Fruit fly (Drosophila melanogaster): ENCODE data around the gene nSMase.
A peak's percentile ranks its signal among the peaks of the same experiment; 100 is the strongest.

nSMase gene

DNA sequence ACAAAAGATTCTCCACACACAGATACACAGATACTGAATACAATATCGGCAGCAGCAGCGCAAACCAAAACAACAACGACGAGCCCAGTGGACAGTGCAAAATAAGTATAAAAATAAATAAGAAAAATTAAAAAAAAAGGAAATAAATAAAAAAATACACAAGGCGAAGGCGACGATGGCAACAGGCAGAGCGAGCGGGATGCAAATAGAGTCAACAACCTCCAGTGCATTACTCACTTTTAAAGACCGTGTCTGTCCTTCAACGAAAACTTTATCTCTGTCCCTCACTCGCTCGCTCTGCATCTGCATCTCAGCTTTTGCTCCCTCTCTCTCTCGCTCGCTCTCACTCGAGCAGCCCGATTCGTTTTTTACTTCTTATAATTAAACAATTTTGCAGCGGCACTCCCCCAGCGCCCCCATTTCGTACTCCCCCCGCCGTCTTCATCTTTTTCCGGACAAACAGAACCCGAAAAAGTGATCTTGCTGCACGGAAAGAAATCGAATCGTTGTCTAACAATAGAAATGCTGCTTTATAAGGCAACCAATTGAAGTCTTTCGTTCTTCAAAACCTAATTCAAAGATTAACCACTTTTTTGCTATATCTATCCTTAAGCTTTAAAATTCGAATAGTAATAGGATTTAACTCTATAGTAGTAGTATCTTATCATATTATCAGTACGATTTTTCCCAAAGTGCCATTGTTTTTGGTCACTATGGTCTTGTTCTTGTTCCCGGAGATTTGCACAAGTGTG lies 27.6 kb downstream of the nSMase start:
- TF ChIP-seq cic (GFP tag; optimal IDR thresholded peaks at IDR 0.05) = peak; percentile 16
- TF ChIP-seq CG7101 (tag; optimal IDR thresholded peaks at IDR 0.05) = no peak

DNA sequence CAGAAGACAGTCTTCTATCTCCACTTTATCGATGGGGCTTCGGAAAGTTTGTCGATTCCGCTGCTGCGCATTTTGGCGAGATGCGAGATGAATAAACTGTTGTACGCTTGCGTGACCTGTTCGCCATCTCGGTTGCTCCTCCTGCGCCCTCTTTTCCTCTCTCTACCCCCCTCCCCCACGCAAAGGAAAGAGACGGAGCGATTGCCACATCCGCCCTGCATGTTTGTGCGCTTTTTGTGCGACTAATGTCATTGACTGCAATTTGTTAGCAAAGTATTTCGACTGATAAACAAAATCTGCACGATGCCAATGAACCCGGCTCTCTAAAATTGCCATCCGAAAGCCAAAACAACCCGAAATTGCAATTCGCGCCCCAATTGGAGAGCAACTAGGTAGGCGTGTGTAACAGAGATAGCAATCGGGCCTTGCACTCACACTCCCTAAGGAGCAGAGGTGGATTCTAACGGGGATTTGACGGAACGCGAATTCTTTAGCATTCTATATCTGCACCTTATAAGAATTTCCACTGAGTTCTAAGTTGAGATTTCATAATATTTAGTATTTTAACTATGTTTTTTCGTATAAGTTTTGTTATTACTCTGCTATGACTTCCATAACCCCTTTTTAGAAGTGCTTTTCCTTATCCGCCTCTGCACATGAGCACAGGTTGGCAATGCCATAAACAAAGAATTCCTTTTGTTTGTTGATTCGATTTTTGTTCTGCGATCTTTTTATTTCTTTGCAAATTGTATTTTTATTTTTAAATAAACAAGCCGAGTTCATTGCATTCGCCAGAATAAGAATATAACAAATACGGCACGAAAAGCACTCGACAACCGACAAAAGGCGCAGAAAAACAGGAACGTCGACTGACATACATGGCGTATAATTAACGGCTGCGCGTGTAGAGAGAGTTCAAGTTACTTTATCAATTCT lies 28.4 kb downstream of the nSMase start, which contains the start of gene CG43389:
Gene CG43389, plus strand, starts transcription at position 886 of the 936 bp plus-strand sequence.
- TF ChIP-seq CG33017 (tag; optimal IDR thresholded peaks at IDR 0.05) (no peak), Mnt (GFP tag; optimal IDR thresholded peaks at IDR 0.05) (no peak), Clk (GFP tag; optimal IDR thresholded peaks at IDR 0.05) (no peak), CG11617 (GFP tag; optimal IDR thresholded peaks at IDR 0.05) (peak; percentile 32), CG5204 (GFP tag; optimal IDR thresholded peaks at IDR 0.05) (no peak), CG14711 (tag; optimal IDR thresholded peaks at IDR 0.05) (no peak)

DNA sequence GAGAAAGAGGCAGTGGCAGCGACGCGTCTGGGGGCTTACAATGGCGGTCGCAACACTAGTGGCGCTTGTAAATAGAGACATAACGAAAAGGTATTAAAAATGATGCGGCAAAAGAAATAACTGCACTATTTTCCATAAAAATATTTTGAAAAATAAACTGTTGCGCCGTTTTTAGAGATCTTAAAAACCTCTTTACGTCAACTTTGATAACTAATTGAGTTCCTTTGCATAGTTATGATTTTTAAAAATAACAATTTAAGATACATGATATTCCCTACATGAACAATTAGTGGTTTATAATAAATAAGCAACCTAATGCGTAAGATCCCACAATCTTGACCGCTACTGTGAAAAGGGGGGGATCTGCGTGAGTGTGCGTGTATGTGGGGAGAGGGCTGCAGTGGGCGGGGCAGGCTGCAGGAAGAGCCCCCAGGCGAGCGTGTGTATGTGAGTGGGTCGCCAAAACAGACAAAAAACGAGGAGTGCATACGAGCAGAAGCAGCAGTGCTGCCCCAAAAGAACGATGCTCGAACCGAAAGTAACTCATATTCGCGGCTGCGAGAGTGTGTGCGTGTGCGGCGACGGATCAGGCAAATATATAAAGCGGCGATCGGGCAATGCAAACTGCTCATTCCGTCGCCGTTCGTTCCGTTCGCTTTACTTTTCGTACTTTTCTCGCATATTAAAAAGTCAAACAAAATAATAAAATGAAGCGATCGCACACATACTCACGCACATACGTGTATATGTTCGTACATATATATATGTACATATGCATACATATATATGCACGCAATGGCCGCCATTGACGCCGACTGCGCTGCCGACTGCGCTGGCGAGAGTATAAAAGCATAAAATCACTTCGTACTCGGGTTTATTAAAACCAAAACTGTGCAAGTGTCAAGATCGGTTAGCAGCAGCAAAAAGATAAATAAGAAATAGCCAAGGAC lies 30.0 kb downstream of the nSMase start:
- TF ChIP-seq CG33017 (tag; optimal IDR thresholded peaks at IDR 0.05) (no peak), CG5204 (GFP tag; optimal IDR thresholded peaks at IDR 0.05) (peak; percentile 1), pad (GFP tag; optimal IDR thresholded peaks at IDR 0.05) (peak; percentile 47), CG11617 (GFP tag; optimal IDR thresholded peaks at IDR 0.05) (peak; percentile 36), cic (GFP tag; optimal IDR thresholded peaks at IDR 0.05) (no peak), ovo (GFP tag; optimal IDR thresholded peaks at IDR 0.05) (no peak), CG7101 (tag; optimal IDR thresholded peaks at IDR 0.05) (no peak), CG7045 (GFP tag; optimal IDR thresholded peaks at IDR 0.05) (no peak), CG1620 (GFP tag; optimal IDR thresholded peaks at IDR 0.05) (no peak), tj (GFP tag; optimal IDR thresholded peaks at IDR 0.05) (peak; percentile 11), Clk (GFP tag; optimal IDR thresholded peaks at IDR 0.05) (no peak), kay (GFP tag; ENCODE audit: borderline replicate concordance) (no peak), Mnt (GFP tag; optimal IDR thresholded peaks at IDR 0.05) (no peak), bab1 (GFP tag; optimal IDR thresholded peaks at IDR 0.05) (peak; percentile 58), CG14711 (tag; optimal IDR thresholded peaks at IDR 0.05) (peak; percentile 10)

DNA sequence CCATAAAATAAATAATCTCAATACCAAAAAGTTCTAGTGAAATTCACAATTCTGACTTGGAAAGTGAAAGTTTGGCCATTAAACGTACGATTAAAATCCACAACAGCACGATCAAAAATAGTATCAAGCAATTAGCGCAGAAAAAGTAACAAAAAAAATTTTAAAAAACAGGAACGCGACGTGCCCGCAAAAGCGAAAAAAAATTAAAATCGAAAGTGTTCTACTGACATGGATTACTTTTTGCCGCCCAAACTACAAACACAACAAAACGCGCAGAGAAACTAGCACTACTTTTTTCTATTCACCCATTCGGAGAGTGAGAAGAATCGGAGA lies 30.7 kb downstream of the nSMase start:
- TF ChIP-seq CG14711 (tag; optimal IDR thresholded peaks at IDR 0.05) (no peak), CG33017 (tag; optimal IDR thresholded peaks at IDR 0.05) (no peak), CG1620 (GFP tag; optimal IDR thresholded peaks at IDR 0.05) (no peak), CG11617 (GFP tag; optimal IDR thresholded peaks at IDR 0.05) (no peak), kay (GFP tag; ENCODE audit: borderline replicate concordance) (no peak), CG12768 (GFP tag; optimal IDR thresholded peaks at IDR 0.05) (no peak), CG7045 (GFP tag; optimal IDR thresholded peaks at IDR 0.05) (no peak), Crg-1 (GFP tag; optimal IDR thresholded peaks at IDR 0.05) (no peak), toe (GFP tag; optimal IDR thresholded peaks at IDR 0.05) (no peak), cnc (optimal IDR thresholded peaks at IDR 0.05) (no peak), ovo (GFP tag; optimal IDR thresholded peaks at IDR 0.05) (no peak), CG5204 (GFP tag; optimal IDR thresholded peaks at IDR 0.05) (no peak), Clk (GFP tag; optimal IDR thresholded peaks at IDR 0.05) (no peak), CG7101 (tag; optimal IDR thresholded peaks at IDR 0.05) (no peak)

DNA sequence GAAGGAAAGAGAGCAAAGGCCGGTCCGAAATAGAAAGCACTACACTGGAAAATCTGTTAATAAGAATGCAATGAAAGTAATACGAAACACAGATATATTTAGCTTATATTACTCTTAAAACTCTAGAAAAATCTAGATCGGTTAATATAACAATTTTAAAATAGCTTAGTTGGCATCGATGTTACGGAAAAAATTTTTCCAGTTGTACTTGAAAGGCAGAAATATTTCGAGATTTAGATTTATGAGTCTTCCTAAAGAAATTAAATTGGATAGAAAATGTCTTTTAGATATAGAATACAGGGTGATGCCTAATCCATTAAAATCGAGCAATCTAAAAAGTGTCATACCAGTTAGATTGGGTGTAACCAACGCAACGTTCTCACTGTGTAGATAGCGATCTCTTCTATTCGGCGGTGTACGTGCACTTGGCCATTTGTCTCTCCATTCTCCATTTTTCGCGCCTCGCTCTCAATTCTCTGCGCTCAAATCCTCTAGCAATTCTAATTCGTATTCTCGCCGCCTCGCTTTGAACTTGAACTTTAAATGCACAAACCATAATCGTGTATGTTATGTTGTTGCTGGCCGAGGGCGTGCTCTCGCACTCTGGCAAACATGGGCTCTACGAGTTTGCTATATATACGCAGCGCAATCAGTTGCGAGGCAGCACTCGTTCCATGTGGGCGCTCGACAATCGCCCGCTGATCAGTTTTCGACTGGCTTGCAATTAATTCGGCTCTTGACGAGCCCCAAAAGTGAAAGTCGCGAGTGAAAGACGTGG lies 31.2 kb downstream of the nSMase start:
- TF ChIP-seq bab1 (GFP tag; optimal IDR thresholded peaks at IDR 0.05) = peak; percentile 89
- peak; percentile 78 for TF ChIP-seq tj (GFP tag; optimal IDR thresholded peaks at IDR 0.05)
- TF ChIP-seq cnc (optimal IDR thresholded peaks at IDR 0.05) = no peak
- TF ChIP-seq CG7101 (tag; optimal IDR thresholded peaks at IDR 0.05) = peak; percentile 92
- peak; percentile 86 for TF ChIP-seq pad (GFP tag; optimal IDR thresholded peaks at IDR 0.05)
- peak; percentile 97 for TF ChIP-seq CG5204 (GFP tag; optimal IDR thresholded peaks at IDR 0.05)
- TF ChIP-seq CG7045 (GFP tag; optimal IDR thresholded peaks at IDR 0.05) = peak; percentile 93
- TF ChIP-seq CG11617 (GFP tag; optimal IDR thresholded peaks at IDR 0.05) = peak; percentile 98
- peak; percentile 93 for TF ChIP-seq CG12768 (GFP tag; optimal IDR thresholded peaks at IDR 0.05)
- peak; percentile 87 for TF ChIP-seq Clk (GFP tag; optimal IDR thresholded peaks at IDR 0.05)
- TF ChIP-seq CG14711 (tag; optimal IDR thresholded peaks at IDR 0.05) = peak; percentile 78
- TF ChIP-seq CG1620 (GFP tag; optimal IDR thresholded peaks at IDR 0.05) = peak; percentile 94
- peak; percentile 85 for TF ChIP-seq kay (GFP tag; ENCODE audit: borderline replicate concordance)
- TF ChIP-seq CG33017 (tag; optimal IDR thresholded peaks at IDR 0.05) = peak; percentile 86
- peak; percentile 81 for TF ChIP-seq Crg-1 (GFP tag; optimal IDR thresholded peaks at IDR 0.05)
- TF ChIP-seq toe (GFP tag; optimal IDR thresholded peaks at IDR 0.05) = peak; percentile 96
- peak; percentile 77 for TF ChIP-seq ovo (GFP tag; optimal IDR thresholded peaks at IDR 0.05)
- TF ChIP-seq Mnt (GFP tag; optimal IDR thresholded peaks at IDR 0.05) = peak; percentile 62
- TF ChIP-seq cic (GFP tag; optimal IDR thresholded peaks at IDR 0.05) = peak; percentile 63
- TF ChIP-seq Hr96 (GFP tag; optimal IDR thresholded peaks at IDR 0.05) = peak; percentile 96
